Worm (Caenorhabditis elegans): ENCODE data around the gene F32D8.15.
A peak's percentile ranks its signal among the peaks of the same experiment; 100 is the strongest.

ce11 chrV:10953471-10954155, 49.8 kb downstream of the F32D8.15 start:
- TF ChIP-seq madf-3 (GFP tag; IDR thresholded peaks at IDR 0.05): peak; percentile 56; the same call in 1 of the 2 replicates
- no peak for TF ChIP-seq unc-62 (GFP tag; optimal IDR thresholded peaks at IDR 0.05)
- TF ChIP-seq ccch-3 (GFP tag; optimal IDR thresholded peaks at IDR 0.05): no peak
- TF ChIP-seq him-1 (tag; optimal IDR thresholded peaks at IDR 0.05): no peak

All from whole organism, young adult.